Fruit fly (Drosophila melanogaster): ENCODE data around the gene knk.

DNA sequence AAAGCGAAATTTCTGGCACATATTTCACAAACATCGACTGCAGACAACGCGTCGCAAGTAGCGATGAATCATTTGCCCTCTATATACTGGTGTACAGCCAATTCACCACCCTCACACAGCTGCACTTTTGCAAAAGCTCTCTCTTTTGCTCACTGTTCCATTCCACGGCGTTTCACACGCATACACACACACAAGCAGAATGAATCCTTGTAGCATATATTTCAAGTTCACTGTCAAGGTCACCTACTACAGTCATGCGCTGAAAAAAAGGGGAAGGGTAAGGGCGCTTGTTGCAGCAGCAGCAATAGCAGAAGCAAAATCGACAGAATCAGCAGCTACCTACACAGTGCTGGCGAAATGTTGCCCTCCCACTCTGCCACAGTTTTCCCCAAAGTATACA, 44.8 kb downstream of the knk start:
- TF ChIP-seq Elba2 (GFP tag; optimal IDR thresholded peaks at IDR 0.05): no peak
- no peak for TF ChIP-seq hkb (optimal IDR thresholded peaks at IDR 0.05)
- TF ChIP-seq hkb (GFP tag; IDR thresholded peaks at IDR 0.05): no peak
- no peak for TF ChIP-seq Tbp (GFP tag; optimal IDR thresholded peaks at IDR 0.05)
- TF ChIP-seq CG16813 (GFP tag; IDR thresholded peaks at IDR 0.05; ENCODE audit: partially characterized antibody): no peak
- TF ChIP-seq gsb-n (tag; optimal IDR thresholded peaks at IDR 0.05): no peak
- no peak for TF ChIP-seq crol (GFP tag; IDR thresholded peaks at IDR 0.05)
- no peak for TF ChIP-seq tup (GFP tag; optimal IDR thresholded peaks at IDR 0.05)
- no peak for TF ChIP-seq Aef1 (GFP tag; IDR thresholded peaks at IDR 0.05)
- no peak for TF ChIP-seq E2f2 (GFP tag; IDR thresholded peaks at IDR 0.05)
- TF ChIP-seq bowl (GFP tag; IDR thresholded peaks at IDR 0.05): no peak
- no peak for TF ChIP-seq ham (GFP tag; IDR thresholded peaks at IDR 0.05)

All from whole organism, embryonic.